Fruit fly (Drosophila melanogaster) whole organism, embryonic: ENCODE data around the gene CG10035.

Source experiments
- CG10321 ChIP-seq: fragments of 200-800 bp; sonication (Bioruptor generic); IDR thresholded peaks from 2 replicates; pipeline ENCODE4 v1.3.6; 2022; ENCODE audit warnings: missing biosample characterization, missing genetic modification characterization
- CG10654 ChIP-seq: fragments of 200-800 bp; sonication (Bioruptor generic); optimal IDR thresholded peaks from 2 replicates; lab custom pipeline; 2016; ENCODE audit warnings: missing biosample characterization, missing genetic modification characterization
- CG11093 ChIP-seq: fragments of 200-800 bp; sonication (Bioruptor generic); IDR thresholded peaks from 3 replicates; pipeline ENCODE4 v1.3.6; 2022; ENCODE audit warnings: missing biosample characterization, missing genetic modification characterization
- CG12219 ChIP-seq: fragments of 200-800 bp; sonication (Bioruptor generic); optimal IDR thresholded peaks from 3 replicates; lab custom pipeline; 2018; ENCODE audit warnings: missing biosample characterization, mild to moderate bottlenecking, missing genetic modification characterization
- CG15514 ChIP-seq: fragments of 200-800 bp; sonication (Bioruptor generic); optimal IDR thresholded peaks from 3 replicates; lab custom pipeline; 2017; ENCODE audit warnings: missing biosample characterization, missing genetic modification characterization, mild to moderate bottlenecking, moderate library complexity, missing genetic modification reagents
- CG17802 ChIP-seq: fragments of 200-800 bp; sonication (Bioruptor generic); optimal IDR thresholded peaks from 2 replicates; lab custom pipeline; 2018; ENCODE audit warnings: missing biosample characterization, mild to moderate bottlenecking, missing genetic modification characterization, moderate library complexity
- CG17829 ChIP-seq: fragments of 200-800 bp; optimal IDR thresholded peaks from 2 replicates; lab custom pipeline; 2019; ENCODE audit warnings: missing biosample characterization, mild to moderate bottlenecking, missing genetic modification characterization, moderate library complexity
- CG17912 ChIP-seq: fragments of 200-800 bp; sonication (Bioruptor generic); optimal IDR thresholded peaks from 2 replicates; lab custom pipeline; 2018; ENCODE audit warnings: missing biosample characterization, mild to moderate bottlenecking, missing genetic modification characterization
- CG2678 ChIP-seq: fragments of 200-800 bp; sonication (Bioruptor generic); optimal IDR thresholded peaks from 3 replicates; lab custom pipeline; 2019; ENCODE audit warnings: missing biosample characterization, mild to moderate bottlenecking, missing genetic modification characterization, moderate library complexity
- CG30403 ChIP-seq: fragments of 200-800 bp; sonication (Bioruptor generic); optimal IDR thresholded peaks from 3 replicates; lab custom pipeline; 2016; ENCODE audit warnings: missing biosample characterization, missing genetic modification characterization
- CG30431 ChIP-seq: fragments of 200-800 bp; sonication (Bioruptor generic); optimal IDR thresholded peaks from 2 replicates; lab custom pipeline; 2017; ENCODE audit warnings: missing biosample characterization, missing genetic modification characterization
- CG3065 ChIP-seq: fragments of 200-800 bp; sonication (Bioruptor generic); optimal IDR thresholded peaks from 2 replicates; lab custom pipeline; 2016; ENCODE audit warnings: missing biosample characterization, missing genetic modification characterization
- CG32532 ChIP-seq: fragments of 200-800 bp; sonication (Bioruptor generic); IDR thresholded peaks from 2 replicates; pipeline ENCODE4 v1.3.6; 2022; ENCODE audit warnings: missing biosample characterization, missing genetic modification characterization
- CG32767 ChIP-seq: fragments of 200-800 bp; sonication (Bioruptor generic); IDR thresholded peaks from 2 replicates; pipeline ENCODE4 v1.3.6; 2022; ENCODE audit warnings: missing biosample characterization, missing genetic modification characterization
- CG3995 ChIP-seq: fragments of 200-800 bp; sonication (Bioruptor generic); optimal IDR thresholded peaks from 3 replicates; lab custom pipeline; 2016; ENCODE audit warnings: missing biosample characterization, missing genetic modification characterization
- CG5953 ChIP-seq: fragments of 200-800 bp; sonication (Bioruptor generic); IDR thresholded peaks from 2 replicates; pipeline ENCODE4 v1.3.6; 2022; ENCODE audit warnings: missing biosample characterization, missing genetic modification characterization
- CG6791 ChIP-seq: fragments of 200-800 bp; sonication (Bioruptor generic); IDR thresholded peaks from 3 replicates; pipeline ENCODE4 v1.3.6; 2022; ENCODE audit warnings: missing biosample characterization, missing genetic modification characterization; ENCODE audit not compliant: partially characterized antibody
- Dref ChIP-seq: fragments of 200-800 bp; sonication (Bioruptor generic); IDR thresholded peaks from 2 replicates; pipeline ENCODE4 v1.3.6; 2022; ENCODE audit warnings: missing biosample characterization, missing genetic modification characterization
- Hr3 ChIP-seq: fragments of 200-800 bp; sonication (Bioruptor generic); optimal IDR thresholded peaks from 3 replicates; lab custom pipeline; 2016; ENCODE audit warnings: missing biosample characterization, missing genetic modification characterization
- Kr ChIP-seq: fragments of 200-800 bp; sonication (Bioruptor generic); optimal IDR thresholded peaks from 2 replicates; lab custom pipeline; 2017; ENCODE audit warnings: missing biosample characterization, mild to moderate bottlenecking, missing genetic modification characterization
- Poxn ChIP-seq: fragments of 200-800 bp; sonication (Bioruptor generic); IDR thresholded peaks from 2 replicates; pipeline ENCODE4 v1.3.6; 2022; ENCODE audit warnings: missing biosample characterization, missing genetic modification characterization
- Scr ChIP-seq: fragments of 200-800 bp; sonication (Bioruptor generic); IDR thresholded peaks from 2 replicates; pipeline ENCODE4 v1.3.6; 2022; ENCODE audit warnings: missing biosample characterization, missing genetic modification characterization; ENCODE audit not compliant: partially characterized antibody
- Sry-β ChIP-seq: fragments of 200-800 bp; sonication (Bioruptor generic); optimal IDR thresholded peaks from 2 replicates; lab custom pipeline; 2018; ENCODE audit warnings: missing biosample characterization, mild to moderate bottlenecking, missing genetic modification characterization, moderate library complexity
- Ssrp ChIP-seq: fragments of 200-800 bp; sonication (Bioruptor generic); optimal IDR thresholded peaks from 2 replicates; lab custom pipeline; 2018; ENCODE audit warnings: missing biosample characterization, mild to moderate bottlenecking, missing genetic modification characterization, moderate library complexity
- TFAM ChIP-seq: fragments of 200-800 bp; sonication (Bioruptor generic); optimal IDR thresholded peaks from 2 replicates; lab custom pipeline; 2017; ENCODE audit warnings: missing biosample characterization, missing genetic modification characterization, inconsistent platforms
- bigmax ChIP-seq: fragments of 200-800 bp; sonication (Bioruptor generic); optimal IDR thresholded peaks from 2 replicates; lab custom pipeline; 2018; ENCODE audit warnings: missing biosample characterization, mild to moderate bottlenecking, missing genetic modification characterization
- crp ChIP-seq, 2 experiments: fragments of 200-800 bp; sonication (Bioruptor generic); optimal IDR thresholded peaks; 2 replicates in 1 of 2; 3 replicates in 1 of 2; lab custom pipeline; 2017; ENCODE audit warnings: missing biosample characterization in 2 of 2, missing genetic modification characterization in 2 of 2, mild to moderate bottlenecking in 1 of 2, moderate library complexity in 1 of 2
- da ChIP-seq: fragments of 200-800 bp; sonication (Bioruptor generic); optimal IDR thresholded peaks from 2 replicates; lab custom pipeline; 2016; ENCODE audit warnings: missing biosample characterization, missing genetic modification characterization
- dimm ChIP-seq: fragments of 200-800 bp; sonication (Bioruptor generic); IDR thresholded peaks from 2 replicates; pipeline ENCODE4 v1.3.6; 2022; ENCODE audit warnings: missing biosample characterization, missing genetic modification characterization
- en ChIP-seq: fragments of 200-800 bp; sonication (Bioruptor generic); optimal IDR thresholded peaks from 2 replicates; lab custom pipeline; 2016; ENCODE audit warnings: missing biosample characterization, missing genetic modification characterization
- fd64A ChIP-seq: fragments of 200-800 bp; sonication (Bioruptor generic); optimal IDR thresholded peaks from 3 replicates; lab custom pipeline; 2018; ENCODE audit warnings: missing biosample characterization, mild to moderate bottlenecking, missing genetic modification characterization
- fd96Cb ChIP-seq: fragments of 200-800 bp; sonication (Bioruptor generic); optimal IDR thresholded peaks from 2 replicates; lab custom pipeline; 2018; ENCODE audit warnings: missing biosample characterization, mild to moderate bottlenecking, missing genetic modification characterization, moderate library complexity
- hkb ChIP-seq, 2 experiments: fragments of 200-800 bp in 1 of 2; fragments of >200 bp in 1 of 2; sonication (Bioruptor generic) in 1 of 2; IDR thresholded peaks in 1 of 2; optimal IDR thresholded peaks in 1 of 2; 2 replicates each; pipeline versions ENCODE4 v1.3.6 to Lab custom; 2017 to 2022; ENCODE audit warnings: missing biosample characterization in 1 of 2, missing genetic modification characterization in 1 of 2
- hth ChIP-seq: fragments of >200 bp; optimal IDR thresholded peaks from 2 replicates; lab custom pipeline; 2017; ENCODE audit warnings: inconsistent platforms
- ken ChIP-seq: fragments of 200-800 bp; sonication (Bioruptor generic); IDR thresholded peaks from 3 replicates; pipeline ENCODE4 v1.3.6; 2022; ENCODE audit warnings: missing biosample characterization, missing genetic modification characterization
- lbe ChIP-seq: fragments of 200-800 bp; sonication (Bioruptor generic); optimal IDR thresholded peaks from 2 replicates; lab custom pipeline; 2016; ENCODE audit warnings: missing biosample characterization, mild to moderate bottlenecking, missing genetic modification characterization
- lilli ChIP-seq: fragments of 200-800 bp; sonication (Bioruptor generic); optimal IDR thresholded peaks from 3 replicates; lab custom pipeline; 2016; ENCODE audit warnings: missing biosample characterization, missing genetic modification characterization
- phol ChIP-seq: fragments of 200-800 bp; sonication (Bioruptor generic); optimal IDR thresholded peaks from 3 replicates; lab custom pipeline; 2018; ENCODE audit warnings: missing biosample characterization, mild to moderate bottlenecking, missing genetic modification characterization, moderate library complexity
- pita ChIP-seq: fragments of 200-800 bp; sonication (Bioruptor generic); optimal IDR thresholded peaks from 2 replicates; lab custom pipeline; 2017; ENCODE audit warnings: missing biosample characterization, mild to moderate bottlenecking, missing genetic modification characterization
- pnt ChIP-seq: fragments of 200-800 bp; sonication (Bioruptor generic); optimal IDR thresholded peaks from 3 replicates; lab custom pipeline; 2016; ENCODE audit warnings: missing biosample characterization, missing genetic modification characterization
- salm ChIP-seq: fragments of 200-800 bp; sonication (Bioruptor generic); optimal IDR thresholded peaks from 2 replicates; lab custom pipeline; 2018; ENCODE audit warnings: missing biosample characterization, mild to moderate bottlenecking, missing genetic modification characterization
- sc ChIP-seq, 3 experiments: fragments of >200 bp in 2 of 3; fragments of 200-800 bp in 1 of 3; sonication (Bioruptor generic) in 1 of 3; optimal IDR thresholded peaks; 2 replicates in 2 of 3; 3 replicates in 1 of 3; lab custom pipeline; 2017; ENCODE audit warnings: mild to moderate bottlenecking in 1 of 3, missing biosample characterization in 1 of 3, missing genetic modification characterization in 1 of 3, missing genetic modification reagents in 1 of 3
- slou ChIP-seq: fragments of 200-800 bp; sonication (Bioruptor generic); optimal IDR thresholded peaks from 3 replicates; lab custom pipeline; 2016; ENCODE audit warnings: missing biosample characterization, missing genetic modification characterization
- sob ChIP-seq: fragments of 200-800 bp; sonication (Bioruptor generic); IDR thresholded peaks from 2 replicates; pipeline ENCODE4 v1.3.6; 2022; ENCODE audit warnings: missing biosample characterization, missing genetic modification characterization
- stc ChIP-seq: fragments of 200-800 bp; sonication (Bioruptor generic); IDR thresholded peaks from 2 replicates; pipeline ENCODE4 v1.3.6; 2022; ENCODE audit warnings: missing biosample characterization, missing genetic modification characterization
- tap ChIP-seq: fragments of 200-800 bp; optimal IDR thresholded peaks from 3 replicates; lab custom pipeline; 2019; ENCODE audit warnings: missing biosample characterization, mild to moderate bottlenecking, missing genetic modification characterization, moderate library complexity
- tna ChIP-seq: fragments of 200-800 bp; sonication (Bioruptor generic); IDR thresholded peaks from 2 replicates; pipeline ENCODE4 v1.3.6; 2022; ENCODE audit warnings: missing biosample characterization, missing genetic modification characterization; ENCODE audit not compliant: partially characterized antibody
- toy ChIP-seq: fragments of 200-800 bp; sonication (Bioruptor generic); IDR thresholded peaks from 2 replicates; pipeline ENCODE4 v1.3.6; 2022; ENCODE audit warnings: missing biosample characterization, missing genetic modification characterization
- wek ChIP-seq: fragments of 200-800 bp; sonication (Bioruptor generic); optimal IDR thresholded peaks from 3 replicates; lab custom pipeline; 2018; ENCODE audit warnings: missing biosample characterization, mild to moderate bottlenecking, missing genetic modification characterization, moderate library complexity

CG10035 gene

dm6 chr3R:12425510-12426309 lies 43.2 kb upstream of the CG10035 start, which contains the start of gene Pp1-87B:
Gene Pp1-87B (minus strand): TSS chr3R:12425917.
- no peak for TF ChIP-seq CG32532 (GFP tag; lab: Robert Waterston, UW)
- no peak for TF ChIP-seq CG32767 (GFP tag; lab: Robert Waterston, UW)
- TF ChIP-seq CG17802 (tag; lab: Kevin White, UChicago) = no peak
- no peak for TF ChIP-seq CG10654 (GFP tag; lab: Kevin White, UChicago)
- no peak for TF ChIP-seq lilli (GFP tag; lab: Kevin White, UChicago)
- no peak for TF ChIP-seq sc (optimal IDR thresholded peaks at IDR 0.05; lab: Kevin White, UChicago)
- TF ChIP-seq sc (GFP tag; optimal IDR thresholded peaks at IDR 0.05; lab: Kevin White, UChicago) = no peak
- no peak for TF ChIP-seq Kr
- no peak for TF ChIP-seq CG11093 (GFP tag; lab: Robert Waterston, UW)
- TF ChIP-seq CG30431 (GFP tag; lab: Kevin White, UChicago) = no peak
- no peak for TF ChIP-seq CG12219
- TF ChIP-seq tna (GFP tag; lab: Robert Waterston, UW) = no peak; the same call in 1 of the 2 replicates
- no peak for TF ChIP-seq Hr3 (GFP tag; lab: Kevin White, UChicago)
- no peak for TF ChIP-seq dimm (GFP tag; lab: Robert Waterston, UW)
- no peak for TF ChIP-seq CG15514 (GFP tag; lab: Kevin White, UChicago)
- TF ChIP-seq Sry-β (GFP tag; lab: Kevin White, UChicago) = no peak
- no peak for TF ChIP-seq stc
- no peak for TF ChIP-seq Scr (GFP tag; lab: Robert Waterston, UW)
- TF ChIP-seq slou (GFP tag; lab: Kevin White, UChicago) = no peak
- no peak for TF ChIP-seq tap (tag; lab: Kevin White, UChicago)
- peak; percentile 100 for TF ChIP-seq phol (tag; lab: Kevin White, UChicago)
- TF ChIP-seq ken = no peak
- no peak for TF ChIP-seq CG17829 (tag; lab: Kevin White, UChicago)
- TF ChIP-seq fd64A (GFP tag; lab: Kevin White, UChicago) = no peak
- peak; percentile 39 for TF ChIP-seq CG30403 (GFP tag; lab: Kevin White, UChicago)
- TF ChIP-seq en (GFP tag; lab: Kevin White, UChicago) = no peak
- no peak for TF ChIP-seq sob (GFP tag; lab: Robert Waterston, UW)
- TF ChIP-seq CG2678 (tag; lab: Kevin White, UChicago) = no peak
- no peak for TF ChIP-seq toy (GFP tag; lab: Robert Waterston, UW)
- no peak for TF ChIP-seq pita (GFP tag; lab: Kevin White, UChicago)
- TF ChIP-seq TFAM (GFP tag; lab: Kevin White, UChicago) = no peak
- no peak for TF ChIP-seq Poxn (GFP tag; lab: Robert Waterston, UW)
- TF ChIP-seq Dref (GFP tag; lab: Robert Waterston, UW) = peak; percentile 66
- no peak for TF ChIP-seq CG5953 (GFP tag; lab: Robert Waterston, UW)
- no peak for TF ChIP-seq Ssrp
- TF ChIP-seq lbe (GFP tag; lab: Kevin White, UChicago) = no peak
- peak; percentile 38 for TF ChIP-seq CG3995 (GFP tag; lab: Kevin White, UChicago)
- TF ChIP-seq CG3065 (GFP tag; lab: Kevin White, UChicago) = no peak
- peak; percentile 92 for TF ChIP-seq hkb (optimal IDR thresholded peaks at IDR 0.05; lab: Kevin White, UChicago)
- TF ChIP-seq hkb (GFP tag; IDR thresholded peaks at IDR 0.05; lab: Robert Waterston, UW) = no peak
- TF ChIP-seq bigmax (GFP tag; lab: Kevin White, UChicago) = no peak
- TF ChIP-seq crp (GFP tag; optimal IDR thresholded peaks at IDR 0.05; lab: Kevin White, UChicago) = peak in 1 of 2 experiments; percentile 8
- TF ChIP-seq fd96Cb (tag; lab: Kevin White, UChicago) = no peak
- TF ChIP-seq CG10321 = peak; percentile 91
- TF ChIP-seq pnt (GFP tag; lab: Kevin White, UChicago) = no peak
- TF ChIP-seq wek (GFP tag; lab: Kevin White, UChicago) = no peak
- no peak for TF ChIP-seq salm (tag; lab: Kevin White, UChicago)
- no peak for TF ChIP-seq hth (lab: Kevin White, UChicago)
- TF ChIP-seq da (GFP tag; lab: Kevin White, UChicago) = no peak
- TF ChIP-seq CG17912 (GFP tag; lab: Kevin White, UChicago) = no peak
- peak; percentile 55; the same call in 2 of the 3 replicates for TF ChIP-seq CG6791
